Worm (Caenorhabditis elegans) whole organism, mixed stage, embryonic: ENCODE data around the gene exp-1.
A peak's percentile ranks its signal among the peaks of the same experiment; 100 is the strongest.

ENCODE experiments used
- M03D4.4 ChIP-seq: sonication (generic microtip); optimal IDR thresholded peaks from 2 replicates; lab custom pipeline; 2017; ENCODE audit warnings: mild to moderate bottlenecking, missing genetic modification characterization, missing compliant biosample characterization
- bed-3 ChIP-seq: fragments of 200-800 bp; sonication (Bioruptor generic); optimal IDR thresholded peaks from 3 replicates; lab custom pipeline; 2018; ENCODE audit warnings: mild to moderate bottlenecking, missing genetic modification characterization, moderate library complexity, missing compliant biosample characterization
- blmp-1 ChIP-seq: fragments of 150-350 bp; optimal IDR thresholded peaks from 2 replicates; lab custom pipeline; 2014; ENCODE audit warnings: missing biosample characterization, missing genetic modification characterization
- ceh-39 ChIP-seq: fragments of 150-350 bp; optimal IDR thresholded peaks from 2 replicates; lab custom pipeline; 2014; ENCODE audit warnings: missing biosample characterization, missing genetic modification characterization
- ceh-43 ChIP-seq: fragments of 200-800 bp; sonication (Bioruptor generic); optimal IDR thresholded peaks from 2 replicates; lab custom pipeline; 2018; ENCODE audit warnings: mild to moderate bottlenecking, missing genetic modification characterization, moderate library complexity, missing compliant biosample characterization
- ceh-83 ChIP-seq: fragments of 200-800 bp; sonication (Bioruptor generic); optimal IDR thresholded peaks from 2 replicates; lab custom pipeline; 2018; ENCODE audit warnings: mild to moderate bottlenecking, missing genetic modification characterization, missing compliant biosample characterization
- ces-1 ChIP-seq: fragments of 150-350 bp; optimal IDR thresholded peaks from 2 replicates; lab custom pipeline; 2014; ENCODE audit warnings: missing biosample characterization, missing genetic modification reagents, missing genetic modification characterization
- cnd-1 ChIP-seq: fragments of 200-800 bp; sonication (Bioruptor generic); optimal IDR thresholded peaks from 2 replicates; lab custom pipeline; 2018; ENCODE audit warnings: mild to moderate bottlenecking, missing genetic modification characterization, missing compliant biosample characterization
- drap-1 ChIP-seq: fragments of 200-800 bp; sonication (Bioruptor generic); optimal IDR thresholded peaks from 3 replicates; lab custom pipeline; 2018; ENCODE audit warnings: mild to moderate bottlenecking, missing genetic modification characterization, missing compliant biosample characterization
- elt-1 ChIP-seq: sonication (generic microtip); optimal IDR thresholded peaks from 2 replicates; lab custom pipeline; 2017; ENCODE audit warnings: missing genetic modification characterization, mild to moderate bottlenecking, missing compliant biosample characterization, antibody characterized with exemption, moderate library complexity, borderline replicate concordance; ENCODE audit not compliant: insufficient read depth
- flh-1 ChIP-seq: fragments of 200-800 bp; sonication (Bioruptor generic); optimal IDR thresholded peaks from 2 replicates; lab custom pipeline; 2018; ENCODE audit warnings: mild to moderate bottlenecking, missing genetic modification characterization, moderate library complexity, missing compliant biosample characterization
- ham-2 ChIP-seq: fragments of 200-800 bp; sonication (Bioruptor generic); optimal IDR thresholded peaks from 2 replicates; lab custom pipeline; 2018; ENCODE audit warnings: mild to moderate bottlenecking, missing genetic modification characterization, missing compliant biosample characterization
- hlh-1 ChIP-seq: fragments of 150-350 bp; optimal IDR thresholded peaks from 2 replicates; lab custom pipeline; 2014; ENCODE audit warnings: missing biosample characterization, missing genetic modification reagents, missing genetic modification characterization
- lin-13 ChIP-seq: fragments of 150-350 bp; optimal IDR thresholded peaks from 2 replicates; lab custom pipeline; 2014; ENCODE audit warnings: missing biosample characterization, missing genetic modification characterization
- lsy-2 ChIP-seq: fragments of 150-350 bp; optimal IDR thresholded peaks from 2 replicates; lab custom pipeline; 2014; ENCODE audit warnings: missing biosample characterization, missing genetic modification characterization
- mab-5 ChIP-seq: fragments of 150-350 bp; optimal IDR thresholded peaks from 2 replicates; lab custom pipeline; 2014; ENCODE audit warnings: missing biosample characterization, missing genetic modification characterization
- mep-1 ChIP-seq: fragments of 150-350 bp; optimal IDR thresholded peaks from 2 replicates; lab custom pipeline; 2017; ENCODE audit warnings: missing biosample characterization, missing genetic modification reagents, missing genetic modification characterization, inconsistent platforms
- nhr-12 ChIP-seq: fragments of 150-350 bp; optimal IDR thresholded peaks from 2 replicates; lab custom pipeline; 2014; ENCODE audit warnings: missing biosample characterization, missing genetic modification characterization
- nhr-237 ChIP-seq: fragments of 150-350 bp; optimal IDR thresholded peaks from 2 replicates; lab custom pipeline; 2014; ENCODE audit warnings: missing biosample characterization, missing genetic modification characterization
- nhr-76 ChIP-seq: sonication (generic microtip); optimal IDR thresholded peaks from 2 replicates; lab custom pipeline; 2017; ENCODE audit warnings: missing biosample characterization, missing genetic modification characterization
- sptf-1 ChIP-seq: sonication (generic microtip); optimal IDR thresholded peaks from 2 replicates; lab custom pipeline; 2017; ENCODE audit warnings: mild to moderate bottlenecking, missing genetic modification characterization, moderate library complexity, missing compliant biosample characterization
- tbx-8 ChIP-seq: fragments of 200-800 bp; sonication (Bioruptor generic); optimal IDR thresholded peaks from 2 replicates; lab custom pipeline; 2018; ENCODE audit warnings: mild to moderate bottlenecking, missing genetic modification characterization, moderate library complexity, missing compliant biosample characterization
- unc-120 ChIP-seq: sonication (generic microtip); optimal IDR thresholded peaks from 2 replicates; lab custom pipeline; 2017; ENCODE audit warnings: missing genetic modification characterization, missing compliant biosample characterization; ENCODE audit not compliant: poor library complexity, severe bottlenecking
- unc-62 ChIP-seq: fragments of 150-350 bp; optimal IDR thresholded peaks from 2 replicates; lab custom pipeline; 2014; ENCODE audit warnings: missing biosample characterization, missing genetic modification reagents, missing genetic modification characterization
- zip-8 ChIP-seq: fragments of 150-350 bp; optimal IDR thresholded peaks from 2 replicates; lab custom pipeline; 2014; ENCODE audit warnings: missing biosample characterization, missing genetic modification characterization

Gene exp-1

ce11 chrII:6138138-6138537, 22.8 kb downstream of the exp-1 start:
- TF ChIP-seq sptf-1 (tag; lab: Kevin White, UChicago) = no peak
- TF ChIP-seq ces-1 = peak; percentile 46
- TF ChIP-seq, all 35 proteins: peak for 1

- TF ChIP-seq tbx-8 (GFP tag; lab: Kevin White, UChicago) (no peak), unc-62 (GFP tag; lab: Kevin White, UChicago) (peak; percentile 78), unc-120 (tag; lab: Kevin White, UChicago) (peak; percentile 40), hlh-1 (peak; percentile 89)
Measured at ce11 chrII:6136712-6137111, 24.2 kb downstream of the exp-1 start.

ce11 chrII:6135530-6135929, 25.4 kb downstream of the exp-1 start:
- no peak for TF ChIP-seq lin-13 (tag; lab: Kevin White, UChicago)
- TF ChIP-seq cnd-1 (tag; lab: Kevin White, UChicago) = no peak
- no peak for TF ChIP-seq ceh-43 (GFP tag; lab: Kevin White, UChicago)
- no peak for TF ChIP-seq nhr-76
- TF ChIP-seq nhr-237 = no peak
- TF ChIP-seq mep-1 (tag; lab: Kevin White, UChicago) = no peak
- TF ChIP-seq ceh-83 = no peak
- no peak for TF ChIP-seq ham-2
- TF ChIP-seq unc-120 (tag; lab: Kevin White, UChicago) = no peak
- TF ChIP-seq flh-1 (GFP tag; lab: Kevin White, UChicago) = no peak
- TF ChIP-seq sptf-1 (tag; lab: Kevin White, UChicago) = no peak
- TF ChIP-seq, all 35 proteins: peak for 0

DNA sequence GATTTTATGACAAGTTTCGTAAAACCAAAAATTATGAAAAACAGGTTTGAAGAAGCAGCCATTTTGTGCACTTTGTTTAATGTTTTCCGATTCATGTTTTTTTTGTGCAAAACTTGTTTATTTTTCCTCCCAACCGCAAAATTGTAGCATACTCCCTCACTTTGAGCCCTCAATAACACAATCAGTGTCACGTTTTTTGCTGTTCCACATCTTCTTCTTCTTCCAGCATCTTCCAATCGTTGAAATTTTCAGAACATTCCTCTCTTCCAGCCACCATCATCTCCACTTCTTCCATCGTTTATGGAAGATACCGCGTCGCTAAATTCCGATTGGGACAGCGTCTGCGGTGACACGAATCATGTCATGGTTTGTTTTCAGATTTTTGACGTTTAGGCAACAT, 28.3 kb downstream of the exp-1 start, which contains the start of gene abts-3:
Gene abts-3 (plus strand): TSS at position 301 of the 400 bp plus-strand sequence.
- TF ChIP-seq flh-1 (GFP tag; lab: Kevin White, UChicago) = no peak
- no peak for TF ChIP-seq M03D4.4 (tag; lab: Kevin White, UChicago)
- no peak for TF ChIP-seq nhr-12 (tag; lab: Kevin White, UChicago)
- TF ChIP-seq ceh-39 (tag; lab: Kevin White, UChicago) = no peak
- no peak for TF ChIP-seq bed-3 (GFP tag; lab: Kevin White, UChicago)

DNA sequence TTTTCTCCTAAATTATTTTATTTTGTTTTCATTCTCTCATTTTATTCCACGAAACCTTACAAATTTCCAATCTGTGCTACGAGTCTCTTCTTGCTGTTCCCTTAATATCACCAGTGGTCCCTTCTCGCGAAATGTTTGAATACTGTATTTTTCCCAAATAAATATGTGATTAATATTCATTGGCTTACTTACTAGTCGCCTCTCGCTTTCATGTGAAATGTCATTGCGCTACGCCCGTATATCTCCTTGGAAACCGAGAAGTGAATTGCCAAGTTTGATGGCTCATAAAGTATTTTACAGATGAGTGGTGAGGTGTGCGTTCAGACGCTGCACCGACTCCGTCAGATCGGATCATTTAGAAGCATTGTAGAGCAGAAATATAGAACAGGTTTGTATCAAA, 35.6 kb downstream of the exp-1 start, which contains the start of gene rars-2:
Gene rars-2 (plus strand): TSS at position 301 of the 400 bp plus-strand sequence.
- no peak for TF ChIP-seq ces-1
- no peak for TF ChIP-seq ham-2
- no peak for TF ChIP-seq tbx-8 (GFP tag; lab: Kevin White, UChicago)
- no peak for TF ChIP-seq ceh-83
- no peak for TF ChIP-seq unc-62 (GFP tag; lab: Kevin White, UChicago)
- no peak for TF ChIP-seq nhr-12 (tag; lab: Kevin White, UChicago)
- TF ChIP-seq zip-8 (tag; lab: Kevin White, UChicago) = no peak
- TF ChIP-seq elt-1 (tag; lab: Kevin White, UChicago) = no peak
- no peak for TF ChIP-seq lsy-2
- TF ChIP-seq M03D4.4 (tag; lab: Kevin White, UChicago) = no peak
- no peak for TF ChIP-seq cnd-1 (tag; lab: Kevin White, UChicago)
- no peak for TF ChIP-seq bed-3 (GFP tag; lab: Kevin White, UChicago)
- TF ChIP-seq lin-13 (tag; lab: Kevin White, UChicago) = no peak
- TF ChIP-seq ceh-39 (tag; lab: Kevin White, UChicago) = no peak
- TF ChIP-seq mab-5 (tag; lab: Kevin White, UChicago) = no peak
- TF ChIP-seq nhr-76 = no peak
- no peak for TF ChIP-seq drap-1 (GFP tag; lab: Kevin White, UChicago)
- no peak for TF ChIP-seq unc-120 (tag; lab: Kevin White, UChicago)
- no peak for TF ChIP-seq hlh-1
- TF ChIP-seq mep-1 (tag; lab: Kevin White, UChicago) = no peak

DNA sequence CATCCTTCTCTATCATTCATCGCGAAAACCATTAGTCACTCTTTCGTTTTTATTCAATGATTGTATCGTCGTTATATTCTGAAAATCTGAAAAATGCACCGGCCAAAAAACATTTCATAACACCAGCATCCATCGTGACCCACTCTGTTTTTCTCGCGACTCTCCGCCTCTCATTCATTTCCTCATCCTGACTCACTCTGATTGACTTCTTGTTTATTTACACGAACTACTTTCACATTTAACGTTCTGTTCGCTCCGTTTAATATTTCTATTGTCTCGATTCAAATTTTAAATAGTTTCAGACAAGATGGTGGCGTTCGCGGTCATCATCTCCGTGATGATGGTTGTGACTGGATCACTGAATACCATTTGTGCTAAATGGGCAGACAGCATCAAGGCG, 37.4 kb downstream of the exp-1 start, which contains the start of gene C29H12.2:
Gene C29H12.2 (plus strand): TSS at position 297 of the 400 bp plus-strand sequence.
- TF ChIP-seq mab-5 (tag; lab: Kevin White, UChicago) = no peak
- no peak for TF ChIP-seq tbx-8 (GFP tag; lab: Kevin White, UChicago)
- TF ChIP-seq blmp-1 (tag; lab: Kevin White, UChicago) = no peak
- TF ChIP-seq nhr-12 (tag; lab: Kevin White, UChicago) = no peak
- TF ChIP-seq bed-3 (GFP tag; lab: Kevin White, UChicago) = no peak
- TF ChIP-seq ceh-83 = no peak
